Fruit fly (Drosophila melanogaster): Measurements from ENCODE around the gene B-H2.

The B-H2 gene

dm6 chrX:17329933-17330674 lies 15.7 kb downstream of the B-H2 start (continued):
- TF ChIP-seq CG10267 (tag; optimal IDR thresholded peaks at IDR 0.05) (peak; percentile 35), CG17912 (GFP tag; optimal IDR thresholded peaks at IDR 0.05) (no peak), fd3F (GFP tag; optimal IDR thresholded peaks at IDR 0.05) (peak; percentile 53), E2f1 (GFP tag; IDR thresholded peaks at IDR 0.05) (peak; percentile 33; the same call in 1 of the 2 replicates), CG18619 (GFP tag; optimal IDR thresholded peaks at IDR 0.05) (peak; percentile 37), zfh2 (GFP tag; optimal IDR thresholded peaks at IDR 0.05) (peak; percentile 34), tin (GFP tag; optimal IDR thresholded peaks at IDR 0.05) (peak; percentile 36), CG31365 (tag; optimal IDR thresholded peaks at IDR 0.05) (no peak), repo (GFP tag; optimal IDR thresholded peaks at IDR 0.05) (no peak), dpn (GFP tag; optimal IDR thresholded peaks at IDR 0.05) (peak; percentile 16 to 44), eve (GFP tag; optimal IDR thresholded peaks at IDR 0.05) (peak in 1 of 2 experiments; percentile 73), CG8089 (GFP tag; optimal IDR thresholded peaks at IDR 0.05) (no peak), Blimp-1 (GFP tag; optimal IDR thresholded peaks at IDR 0.05) (peak; percentile 20), Mes4 (GFP tag; optimal IDR thresholded peaks at IDR 0.05) (no peak), Drgx (GFP tag; IDR thresholded peaks at IDR 0.05) (no peak), CG9932 (GFP tag; IDR thresholded peaks at IDR 0.05) (peak; percentile 62), cato (GFP tag; optimal IDR thresholded peaks at IDR 0.05; ENCODE audit: borderline replicate concordance) (no peak), odd (GFP tag; optimal IDR thresholded peaks at IDR 0.05) (peak; percentile 8), CG15696 (tag; optimal IDR thresholded peaks at IDR 0.05) (peak; percentile 27), CG6689 (GFP tag; IDR thresholded peaks at IDR 0.05) (peak; percentile 45; the same call in 1 of the 2 replicates), CG2678 (tag; optimal IDR thresholded peaks at IDR 0.05) (peak; percentile 82), CG12104 (GFP tag; optimal IDR thresholded peaks at IDR 0.05) (peak; percentile 5), gsb (GFP tag; IDR thresholded peaks at IDR 0.05) (peak; percentile 45; the same call in 1 of the 2 replicates), Aef1 (GFP tag; IDR thresholded peaks at IDR 0.05) (no peak), CG13624 (GFP tag; optimal IDR thresholded peaks at IDR 0.05) (peak; percentile 35), CG18011 (GFP tag; optimal IDR thresholded peaks at IDR 0.05) (no peak), gem (tag; optimal IDR thresholded peaks at IDR 0.05) (peak; percentile 71), Bgb (GFP tag; IDR thresholded peaks at IDR 0.05; ENCODE audit: partially characterized antibody) (no peak), CG10209 (GFP tag; optimal IDR thresholded peaks at IDR 0.05) (peak; percentile 61), CG13894 (tag; optimal IDR thresholded peaks at IDR 0.05) (peak; percentile 53), nmo (GFP tag; optimal IDR thresholded peaks at IDR 0.05) (peak; percentile 44), CG8359 (GFP tag; optimal IDR thresholded peaks at IDR 0.05; ENCODE audit: borderline replicate concordance) (no peak), crc (GFP tag; optimal IDR thresholded peaks at IDR 0.05) (peak; percentile 12), CG11085 (GFP tag; IDR thresholded peaks at IDR 0.05) (no peak), nerfin-1 (tag; optimal IDR thresholded peaks at IDR 0.05) (no peak), dysf (GFP tag; IDR thresholded peaks at IDR 0.05) (peak; percentile 79; the same call in 2 of the 3 replicates), CG13775 (GFP tag; optimal IDR thresholded peaks at IDR 0.05) (peak; percentile 30), CG9437 (GFP tag; optimal IDR thresholded peaks at IDR 0.05) (peak; percentile 23), CG11696 (GFP tag; IDR thresholded peaks at IDR 0.05) (peak; percentile 42; the same call in 1 of the 2 replicates), vnd (GFP tag; IDR thresholded peaks at IDR 0.05; ENCODE audit: partially characterized antibody) (no peak), CG13287 (GFP tag; IDR thresholded peaks at IDR 0.05; ENCODE audit: partially characterized antibody) (no peak), Camta (GFP tag; optimal IDR thresholded peaks at IDR 0.05) (no peak), Sox100B (GFP tag; optimal IDR thresholded peaks at IDR 0.05) (peak; percentile 53), fru (optimal IDR thresholded peaks at IDR 0.05) (no peak), CG34422 (GFP tag; IDR thresholded peaks at IDR 0.05) (0 out of 3 replicates have a peak, but pooled peaks have one; percentile 22), CG14860 (GFP tag; IDR thresholded peaks at IDR 0.05; ENCODE audit: partially characterized antibody) (no peak), CoRest (tag; optimal IDR thresholded peaks at IDR 0.05) (peak; percentile 71), Bteb2 (GFP tag; optimal IDR thresholded peaks at IDR 0.05) (peak; percentile 52), HmgZ (tag; optimal IDR thresholded peaks at IDR 0.05) (peak; percentile 19)

All from whole organism, embryonic.